Fruit fly (Drosophila melanogaster) whole organism, prepupa: ENCODE measurements around the gene CG33303.
A peak's percentile ranks its signal among the peaks of the same experiment; 100 is the strongest.

Experiments used
- CG10631 ChIP-seq: fragments of 200-800 bp; sonication (Bioruptor generic); optimal IDR thresholded peaks from 2 replicates; lab custom pipeline; 2016; ENCODE audit warnings: missing biosample characterization, missing genetic modification characterization
- CG10669 ChIP-seq: fragments of 200-800 bp; sonication (Bioruptor generic); optimal IDR thresholded peaks from 3 replicates; lab custom pipeline; 2018; ENCODE audit warnings: missing biosample characterization, mild to moderate bottlenecking, missing genetic modification characterization, moderate library complexity
- CG11762 ChIP-seq: fragments of 200-800 bp; sonication (Bioruptor generic); optimal IDR thresholded peaks from 3 replicates; lab custom pipeline; 2016; ENCODE audit warnings: missing biosample characterization, missing genetic modification characterization; ENCODE audit not compliant: insufficient read depth
- CG11902 ChIP-seq: fragments of 200-800 bp; sonication (Bioruptor generic); optimal IDR thresholded peaks from 3 replicates; lab custom pipeline; 2016; ENCODE audit warnings: missing biosample characterization, missing genetic modification characterization
- CG15336 ChIP-seq: fragments of 200-800 bp; sonication (Bioruptor generic); IDR thresholded peaks from 2 replicates; pipeline ENCODE4 v1.3.6; 2022; ENCODE audit warnings: missing biosample characterization, missing genetic modification characterization
- CG1621 ChIP-seq: fragments of 200-800 bp; sonication (Bioruptor generic); optimal IDR thresholded peaks from 3 replicates; lab custom pipeline; 2018; ENCODE audit warnings: missing biosample characterization, mild to moderate bottlenecking, missing genetic modification characterization
- CG16779 ChIP-seq: fragments of 200-800 bp; sonication (Bioruptor generic); optimal IDR thresholded peaks from 3 replicates; lab custom pipeline; 2017; ENCODE audit warnings: missing biosample characterization, mild to moderate bottlenecking, missing genetic modification characterization
- CG3032 ChIP-seq: fragments of 200-800 bp; optimal IDR thresholded peaks from 2 replicates; lab custom pipeline; 2019; ENCODE audit warnings: missing biosample characterization, mild to moderate bottlenecking, missing genetic modification characterization, moderate library complexity
- CG31627 ChIP-seq: fragments of 200-800 bp; sonication (Bioruptor generic); optimal IDR thresholded peaks from 3 replicates; lab custom pipeline; 2016; ENCODE audit warnings: missing biosample characterization, missing genetic modification characterization
- CG34406 ChIP-seq: fragments of 200-800 bp; sonication (Bioruptor generic); optimal IDR thresholded peaks from 3 replicates; lab custom pipeline; 2016; ENCODE audit warnings: missing biosample characterization, missing genetic modification characterization
- CG3919 ChIP-seq: fragments of 200-800 bp; sonication (Bioruptor generic); optimal IDR thresholded peaks from 3 replicates; lab custom pipeline; 2016; ENCODE audit warnings: missing biosample characterization, missing genetic modification characterization
- CG4318 ChIP-seq: fragments of 200-800 bp; sonication (Bioruptor generic); optimal IDR thresholded peaks from 3 replicates; lab custom pipeline; 2017; ENCODE audit warnings: missing biosample characterization, mild to moderate bottlenecking, missing genetic modification characterization
- CG6163 ChIP-seq: fragments of 200-800 bp; sonication (Bioruptor generic); IDR thresholded peaks from 3 replicates; pipeline ENCODE4 v1.3.6; 2022; ENCODE audit warnings: missing biosample characterization, missing genetic modification characterization
- CG6276 ChIP-seq: fragments of 200-800 bp; sonication (Bioruptor generic); optimal IDR thresholded peaks from 2 replicates; lab custom pipeline; 2017; ENCODE audit warnings: missing biosample characterization, mild to moderate bottlenecking, missing genetic modification characterization
- CG6808 ChIP-seq: fragments of 200-800 bp; sonication (Bioruptor generic); optimal IDR thresholded peaks from 3 replicates; lab custom pipeline; 2017; ENCODE audit warnings: missing biosample characterization, missing genetic modification characterization, mild to moderate bottlenecking, moderate library complexity, missing genetic modification reagents
- CG6854 ChIP-seq: fragments of 200-800 bp; sonication (Bioruptor generic); optimal IDR thresholded peaks from 2 replicates; lab custom pipeline; 2017; ENCODE audit warnings: missing biosample characterization, mild to moderate bottlenecking, missing genetic modification characterization
- CG7368 ChIP-seq: fragments of 200-800 bp; sonication (Bioruptor generic); optimal IDR thresholded peaks from 3 replicates; lab custom pipeline; 2016; ENCODE audit warnings: missing biosample characterization, missing genetic modification characterization
- CG8119 ChIP-seq: fragments of 200-800 bp; sonication (Bioruptor generic); IDR thresholded peaks from 3 replicates; pipeline ENCODE4 v1.3.6; 2022; ENCODE audit warnings: missing biosample characterization, missing genetic modification characterization
- CG8319 ChIP-seq: fragments of 200-800 bp; sonication (Bioruptor generic); optimal IDR thresholded peaks from 3 replicates; lab custom pipeline; 2016; ENCODE audit warnings: missing biosample characterization, missing genetic modification characterization
- CG8632 ChIP-seq: fragments of 200-800 bp; sonication (Bioruptor generic); optimal IDR thresholded peaks from 3 replicates; lab custom pipeline; 2016; ENCODE audit warnings: missing biosample characterization, missing genetic modification characterization
- CG9139 ChIP-seq: fragments of 200-800 bp; sonication (Bioruptor generic); optimal IDR thresholded peaks from 3 replicates; lab custom pipeline; 2017; ENCODE audit warnings: missing biosample characterization, mild to moderate bottlenecking, missing genetic modification characterization
- Eip75B ChIP-seq: fragments of 200-800 bp; sonication (Bioruptor generic); optimal IDR thresholded peaks from 3 replicates; lab custom pipeline; 2016; ENCODE audit warnings: missing biosample characterization, missing genetic modification characterization
- Eip78C ChIP-seq: fragments of 200-800 bp; sonication (Bioruptor generic); peaks from one replicate; lab custom pipeline; 2016; ENCODE audit warnings: missing biosample characterization, missing genetic modification characterization
- Eip93F ChIP-seq: fragments of 200-800 bp; sonication (Bioruptor generic); optimal IDR thresholded peaks from 2 replicates; lab custom pipeline; 2016; ENCODE audit warnings: missing biosample characterization, mild to moderate bottlenecking, missing genetic modification characterization
- Ets96B ChIP-seq: fragments of 200-800 bp; optimal IDR thresholded peaks from 2 replicates; lab custom pipeline; 2019; ENCODE audit warnings: missing biosample characterization, mild to moderate bottlenecking, missing genetic modification characterization, moderate library complexity
- Gug ChIP-seq: fragments of 200-800 bp; sonication (Bioruptor generic); IDR thresholded peaks from 2 replicates; pipeline ENCODE4 v1.3.6; 2022; ENCODE audit warnings: missing biosample characterization, missing genetic modification characterization
- Hr38 ChIP-seq: sonication (Bioruptor generic); optimal IDR thresholded peaks from 2 replicates; lab custom pipeline; 2016; ENCODE audit warnings: missing biosample characterization, missing genetic modification characterization
- Hr39 ChIP-seq: fragments of 200-800 bp; sonication (Bioruptor generic); optimal IDR thresholded peaks from 2 replicates; lab custom pipeline; 2016; ENCODE audit warnings: missing biosample characterization, missing genetic modification characterization
- Hr4 ChIP-seq: fragments of 200-800 bp; sonication (Bioruptor generic); optimal IDR thresholded peaks from 3 replicates; lab custom pipeline; 2016; ENCODE audit warnings: missing biosample characterization, missing genetic modification characterization
- Lpt ChIP-seq: fragments of 200-800 bp; sonication (Bioruptor generic); optimal IDR thresholded peaks from 3 replicates; lab custom pipeline; 2016; ENCODE audit warnings: missing biosample characterization, missing genetic modification characterization
- Met ChIP-seq: fragments of 200-800 bp; sonication (Bioruptor generic); optimal IDR thresholded peaks from 3 replicates; lab custom pipeline; 2016; ENCODE audit warnings: missing biosample characterization, missing genetic modification characterization
- Smox ChIP-seq: fragments of 200-800 bp; sonication (Bioruptor generic); optimal IDR thresholded peaks from 3 replicates; lab custom pipeline; 2016; ENCODE audit warnings: missing biosample characterization, missing genetic modification characterization
- Sox14 ChIP-seq: fragments of 200-800 bp; sonication (Bioruptor generic); optimal IDR thresholded peaks from 3 replicates; lab custom pipeline; 2016; ENCODE audit warnings: missing biosample characterization, missing genetic modification characterization
- Sox15 ChIP-seq: fragments of 200-800 bp; sonication (Bioruptor generic); optimal IDR thresholded peaks from 3 replicates; lab custom pipeline; 2016; ENCODE audit warnings: missing biosample characterization, missing genetic modification characterization
- achi ChIP-seq: fragments of 200-800 bp; sonication (Bioruptor generic); optimal IDR thresholded peaks from 3 replicates; lab custom pipeline; 2016; ENCODE audit warnings: missing biosample characterization, missing genetic modification characterization
- acj6 ChIP-seq: fragments of 200-800 bp; sonication (Bioruptor generic); optimal IDR thresholded peaks from 3 replicates; lab custom pipeline; 2016; ENCODE audit warnings: missing biosample characterization, missing genetic modification characterization
- cyc ChIP-seq: fragments of 200-800 bp; sonication (Bioruptor generic); optimal IDR thresholded peaks from 3 replicates; lab custom pipeline; 2016; ENCODE audit warnings: missing biosample characterization, missing genetic modification characterization
- dac ChIP-seq: fragments of 200-800 bp; sonication (Bioruptor generic); optimal IDR thresholded peaks from 2 replicates; lab custom pipeline; 2017; ENCODE audit warnings: missing biosample characterization, mild to moderate bottlenecking, missing genetic modification characterization
- dsx ChIP-seq: fragments of 200-800 bp; optimal IDR thresholded peaks from 3 replicates; lab custom pipeline; 2019; ENCODE audit warnings: missing biosample characterization, mild to moderate bottlenecking, missing genetic modification characterization, moderate library complexity; ENCODE audit not compliant: poor library complexity, severe bottlenecking
- esn ChIP-seq: fragments of 200-800 bp; sonication (Bioruptor generic); optimal IDR thresholded peaks from 2 replicates; lab custom pipeline; 2016; ENCODE audit warnings: missing biosample characterization, mild to moderate bottlenecking, missing genetic modification characterization, moderate library complexity
- fd85E ChIP-seq: fragments of 200-800 bp; sonication (Bioruptor generic); optimal IDR thresholded peaks from 3 replicates; lab custom pipeline; 2016; ENCODE audit warnings: missing biosample characterization, missing genetic modification characterization
- fkh ChIP-seq: fragments of 200-800 bp; sonication (Bioruptor generic); optimal IDR thresholded peaks from 3 replicates; lab custom pipeline; 2017; ENCODE audit warnings: missing biosample characterization, mild to moderate bottlenecking, missing genetic modification characterization, moderate library complexity
- lz ChIP-seq: fragments of 200-800 bp; sonication (Bioruptor generic); optimal IDR thresholded peaks from 3 replicates; lab custom pipeline; 2016; ENCODE audit warnings: missing biosample characterization, missing genetic modification characterization
- net ChIP-seq: fragments of 200-800 bp; sonication (Bioruptor generic); optimal IDR thresholded peaks from 3 replicates; lab custom pipeline; 2016; ENCODE audit warnings: missing biosample characterization, missing genetic modification characterization
- salr ChIP-seq, 2 experiments: fragments of 200-800 bp; sonication (Bioruptor generic); optimal IDR thresholded peaks; 3 replicates each; lab custom pipeline; 2016 to 2018; ENCODE audit warnings: missing biosample characterization in 2 of 2, missing genetic modification characterization in 2 of 2, mild to moderate bottlenecking in 1 of 2
- spab ChIP-seq: fragments of 200-800 bp; sonication (Bioruptor generic); optimal IDR thresholded peaks from 2 replicates; lab custom pipeline; 2017; ENCODE audit warnings: missing biosample characterization, mild to moderate bottlenecking, missing genetic modification characterization, missing genetic modification reagents
- ss ChIP-seq, 2 experiments: fragments of 200-800 bp; sonication (Bioruptor generic); optimal IDR thresholded peaks; 2 replicates in 1 of 2; 3 replicates in 1 of 2; lab custom pipeline; 2017 to 2018; ENCODE audit warnings: mild to moderate bottlenecking in 2 of 2, missing biosample characterization in 2 of 2, missing genetic modification characterization in 2 of 2, moderate library complexity in 1 of 2
- svp ChIP-seq: fragments of 200-800 bp; sonication (Bioruptor generic); peaks from one replicate; lab custom pipeline; 2016; ENCODE audit warnings: missing biosample characterization, missing genetic modification characterization
- topi ChIP-seq: fragments of 200-800 bp; sonication (Bioruptor generic); optimal IDR thresholded peaks from 3 replicates; lab custom pipeline; 2016; ENCODE audit warnings: missing biosample characterization, missing genetic modification characterization

CG33303 gene

DNA sequence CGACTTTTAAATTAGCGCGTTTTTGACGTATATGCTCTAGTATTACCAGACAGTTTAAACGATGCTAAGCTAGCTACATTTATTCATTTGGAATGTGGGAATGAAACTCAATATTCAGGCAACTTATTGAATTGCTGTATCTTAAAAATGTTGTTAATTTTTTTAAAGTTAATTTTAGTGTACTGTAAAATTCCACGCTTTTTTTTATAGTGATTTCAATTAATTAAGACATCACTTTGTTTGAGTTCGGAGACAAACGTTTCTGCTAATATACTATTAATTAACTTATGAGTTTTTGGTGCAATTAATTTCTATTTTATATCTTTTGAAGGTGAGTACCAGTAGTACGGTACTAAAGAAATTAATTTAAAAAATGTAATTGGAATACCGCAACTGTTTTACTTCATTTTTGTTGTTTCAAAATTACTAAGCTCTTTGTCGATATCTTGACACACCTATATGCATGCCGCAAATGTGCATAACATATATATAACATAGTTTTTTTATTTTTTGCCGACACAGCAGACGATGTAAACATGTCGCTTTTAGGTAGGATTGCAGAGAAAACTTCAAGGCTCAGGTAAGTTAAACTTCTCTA lies 10.8 kb upstream of the CG33303 start, which contains the start of the genes Cdk1 and mRpS7 (continued):
- TF ChIP-seq Ets96B (tag; lab: Kevin White, UChicago) (peak; percentile 68), lz (GFP tag; lab: Kevin White, UChicago) (peak; percentile 61), CG6276 (GFP tag; lab: Kevin White, UChicago) (no peak), CG16779 (tag; lab: Kevin White, UChicago) (no peak), Met (GFP tag; lab: Kevin White, UChicago) (peak; percentile 72), spab (no peak), CG9139 (no peak), CG6163 (no peak), Eip75B (GFP tag; lab: Kevin White, UChicago) (peak; percentile 69)

DNA sequence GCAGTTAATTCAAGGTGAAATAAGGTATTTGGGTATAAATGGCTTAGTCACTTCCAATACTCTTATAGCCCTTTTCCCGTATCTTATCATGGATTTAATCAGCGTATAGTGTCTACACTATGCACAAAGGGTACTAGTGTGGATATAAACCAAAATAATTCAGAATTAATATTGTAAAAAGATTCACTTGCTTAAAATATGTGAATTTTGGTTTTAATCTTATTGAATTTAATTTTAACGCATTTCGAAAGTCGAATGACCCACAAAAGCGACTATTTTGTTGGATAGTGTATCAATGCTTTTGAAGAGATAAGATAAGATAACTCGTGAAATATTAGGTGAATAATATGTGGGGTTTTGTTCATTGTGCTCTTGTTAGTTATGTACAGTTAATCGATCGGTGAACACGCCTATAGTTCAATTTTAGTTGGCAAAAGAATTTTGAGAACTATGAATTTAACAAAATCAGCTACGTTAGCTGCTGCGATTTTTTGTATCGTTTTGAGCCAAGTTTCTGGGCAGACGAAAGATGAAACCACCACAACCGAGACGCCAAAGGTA lies 6.4 kb upstream of the CG33303 start, which contains the start of gene CG5096:
TSS of gene CG5096 (plus strand) at position 374 of the 561 bp plus-strand sequence.
- TF ChIP-seq fd85E (GFP tag; lab: Kevin White, UChicago) (no peak), cyc (peak; percentile 64), CG10669 (GFP tag; lab: Kevin White, UChicago) (peak; percentile 51), CG31627 (GFP tag; lab: Kevin White, UChicago) (peak; percentile 59), Lpt (no peak), CG8319 (GFP tag; lab: Kevin White, UChicago) (peak; percentile 36), CG7368 (peak; percentile 51), achi (GFP tag; lab: Kevin White, UChicago) (no peak), svp (GFP tag; lab: Kevin White, UChicago) (no peak), esn (GFP tag; lab: Kevin White, UChicago) (peak; percentile 81), Smox (GFP tag; lab: Kevin White, UChicago) (no peak), CG4318 (GFP tag; lab: Kevin White, UChicago) (no peak), Sox14 (GFP tag; lab: Kevin White, UChicago) (peak; percentile 63), lz (GFP tag; lab: Kevin White, UChicago) (peak; percentile 66), Eip93F (GFP tag; lab: Kevin White, UChicago) (peak; percentile 81), Hr38 (GFP tag; lab: Kevin White, UChicago) (no peak), CG6163 (no peak), CG3032 (peak; percentile 39), CG11762 (GFP tag; lab: Kevin White, UChicago) (peak; percentile 34), fkh (GFP tag; lab: Kevin White, UChicago) (peak; percentile 33), CG10631 (GFP tag; lab: Kevin White, UChicago) (peak; percentile 43), acj6 (GFP tag; lab: Kevin White, UChicago) (peak; percentile 60), CG6854 (GFP tag; lab: Kevin White, UChicago) (no peak), topi (GFP tag; lab: Kevin White, UChicago) (peak; percentile 76), dsx (GFP tag; lab: Kevin White, UChicago) (peak; percentile 29), CG8632 (GFP tag; lab: Kevin White, UChicago) (peak; percentile 69), CG15336 (GFP tag; lab: Robert Waterston, UW) (peak; percentile 67), CG34406 (GFP tag; lab: Kevin White, UChicago) (peak; percentile 73), CG6808 (GFP tag; lab: Kevin White, UChicago) (no peak), Eip78C (peak; percentile 92), Sox15 (no peak), Gug (GFP tag; lab: Robert Waterston, UW) (no peak; the same call in 1 of the 2 replicates), dac (GFP tag; lab: Kevin White, UChicago) (no peak), CG3919 (GFP tag; lab: Kevin White, UChicago) (no peak), CG8119 (GFP tag; lab: Robert Waterston, UW) (no peak; the same call in 1 of the 3 replicates), salr (GFP tag; optimal IDR thresholded peaks at IDR 0.05; lab: Kevin White, UChicago) (no peak), ss (GFP tag; optimal IDR thresholded peaks at IDR 0.05; lab: Kevin White, UChicago) (no peak), Hr39 (GFP tag; lab: Kevin White, UChicago) (no peak), net (GFP tag; lab: Kevin White, UChicago) (no peak), Met (GFP tag; lab: Kevin White, UChicago) (peak; percentile 80), CG11902 (GFP tag; lab: Kevin White, UChicago) (peak; percentile 14), Ets96B (tag; lab: Kevin White, UChicago) (peak; percentile 62), Hr4 (peak; percentile 54), CG1621 (tag; lab: Kevin White, UChicago) (no peak)
